Fruit fly (Drosophila melanogaster) whole organism, wandering third instar larva: ENCODE measurements around the gene CG34148.

Experiments
- Abd-B ChIP-seq: fragments of >200 bp; optimal IDR thresholded peaks from 2 replicates; lab custom pipeline; 2017; ENCODE audit warnings: missing biosample characterization, missing genetic modification characterization
- CG32264 ChIP-seq: fragments of 200-800 bp; sonication (Bioruptor generic); optimal IDR thresholded peaks from 2 replicates; lab custom pipeline; 2016; ENCODE audit warnings: missing biosample characterization, missing genetic modification characterization
- CG9705 ChIP-seq: fragments of 200-800 bp; sonication (Bioruptor generic); optimal IDR thresholded peaks from 2 replicates; lab custom pipeline; 2018; ENCODE audit warnings: missing biosample characterization, mild to moderate bottlenecking, missing genetic modification characterization
- CrebA ChIP-seq: fragments of 200-800 bp; sonication (Bioruptor generic); optimal IDR thresholded peaks from 2 replicates; lab custom pipeline; 2016; ENCODE audit warnings: missing biosample characterization, mild to moderate bottlenecking, missing genetic modification characterization, borderline replicate concordance
- Dfd ChIP-seq: fragments of >200 bp; optimal IDR thresholded peaks from 2 replicates; lab custom pipeline; 2017; ENCODE audit warnings: missing biosample characterization, missing genetic modification characterization
- Dif ChIP-seq: fragments of 200-275, 200-300 bp; sonication (Bioruptor generic); optimal IDR thresholded peaks from 2 replicates; lab custom pipeline; 2018; ENCODE audit warnings: missing biosample characterization, missing genetic modification characterization; ENCODE audit not compliant: partially characterized antibody
- HLH106 ChIP-seq: fragments of 200-800 bp; optimal IDR thresholded peaks from 3 replicates; lab custom pipeline; 2019; ENCODE audit warnings: missing biosample characterization, mild to moderate bottlenecking, missing genetic modification characterization, moderate library complexity
- Hnf4 ChIP-seq: fragments of 200-800 bp; sonication (Bioruptor generic); optimal IDR thresholded peaks from 2 replicates; lab custom pipeline; 2016; ENCODE audit warnings: missing biosample characterization, mild to moderate bottlenecking, missing genetic modification characterization
- Hr83 ChIP-seq: fragments of 200-300 bp; sonication (Bioruptor generic); optimal IDR thresholded peaks from 2 replicates; lab custom pipeline; 2016; ENCODE audit warnings: missing biosample characterization, mild to moderate bottlenecking, missing genetic modification characterization, moderate library complexity; ENCODE audit not compliant: poor library complexity, severe bottlenecking
- Jra ChIP-seq: sonication (Bioruptor generic); optimal IDR thresholded peaks from 2 replicates; lab custom pipeline; 2016; ENCODE audit warnings: missing biosample characterization, missing genetic modification characterization
- Mio ChIP-seq: sonication (Bioruptor generic); optimal IDR thresholded peaks from 2 replicates; lab custom pipeline; 2016; ENCODE audit warnings: missing biosample characterization, missing genetic modification characterization
- N ChIP-seq: fragments of >200 bp; optimal IDR thresholded peaks from 2 replicates; lab custom pipeline; 2018; ENCODE audit warnings: missing biosample characterization, missing external identifiers, missing genetic modification characterization
- OdsH ChIP-seq: fragments of 200-800 bp; sonication (Bioruptor generic); optimal IDR thresholded peaks from 2 replicates; lab custom pipeline; 2016; ENCODE audit warnings: missing biosample characterization, mild to moderate bottlenecking, missing genetic modification characterization
- Rel ChIP-seq, 2 experiments: fragments of 200-800 bp; sonication (Bioruptor generic) in 1 of 2; optimal IDR thresholded peaks; 2 replicates in 1 of 2; 3 replicates in 1 of 2; lab custom pipeline; 2016 to 2019; ENCODE audit warnings: mild to moderate bottlenecking in 2 of 2, missing biosample characterization in 2 of 2, missing genetic modification characterization in 2 of 2, moderate library complexity in 1 of 2
- Sp1 ChIP-seq: fragments of 200-800 bp; sonication (Bioruptor generic); optimal IDR thresholded peaks from 3 replicates; lab custom pipeline; 2019; ENCODE audit warnings: missing biosample characterization, mild to moderate bottlenecking, missing genetic modification characterization, moderate library complexity
- Vsx2 ChIP-seq: fragments of 200-300, 225-300 bp; sonication (Bioruptor generic); optimal IDR thresholded peaks from 2 replicates; lab custom pipeline; 2018; ENCODE audit warnings: missing biosample characterization, missing genetic modification characterization; ENCODE audit not compliant: partially characterized antibody
- br ChIP-seq: fragments of 200-800 bp; sonication (Bioruptor generic); optimal IDR thresholded peaks from 2 replicates; lab custom pipeline; 2016; ENCODE audit warnings: missing biosample characterization, missing genetic modification characterization
- brk ChIP-seq: fragments of 200-800 bp; sonication (Bioruptor generic); optimal IDR thresholded peaks from 2 replicates; lab custom pipeline; 2016; ENCODE audit warnings: missing biosample characterization, mild to moderate bottlenecking, missing genetic modification characterization
- dmrt93B ChIP-seq: fragments of 200-800 bp; sonication (Bioruptor generic); optimal IDR thresholded peaks from 2 replicates; lab custom pipeline; 2018; ENCODE audit warnings: missing biosample characterization, mild to moderate bottlenecking, missing genetic modification characterization
- dsf ChIP-seq: sonication (Bioruptor generic); optimal IDR thresholded peaks from 2 replicates; lab custom pipeline; 2016; ENCODE audit warnings: missing biosample characterization, missing genetic modification characterization, borderline replicate concordance
- ey ChIP-seq: fragments of 200-800 bp; sonication (Bioruptor generic); optimal IDR thresholded peaks from 2 replicates; lab custom pipeline; 2016; ENCODE audit warnings: missing biosample characterization, missing genetic modification characterization
- foxo ChIP-seq, 2 experiments: fragments of 200-800 bp; sonication (Bioruptor generic); optimal IDR thresholded peaks; 2 replicates in 1 of 2; 3 replicates in 1 of 2; lab custom pipeline; 2016 to 2017; ENCODE audit warnings: missing biosample characterization in 2 of 2, missing genetic modification characterization in 2 of 2
- fru ChIP-seq: fragments of 200-800 bp; sonication (Bioruptor generic); optimal IDR thresholded peaks from 3 replicates; lab custom pipeline; 2016; ENCODE audit warnings: missing biosample characterization, mild to moderate bottlenecking, missing genetic modification characterization
- h ChIP-seq: fragments of 200-800 bp; sonication (Bioruptor generic); optimal IDR thresholded peaks from 3 replicates; lab custom pipeline; 2016; ENCODE audit warnings: missing biosample characterization, mild to moderate bottlenecking, missing genetic modification characterization
- jim ChIP-seq: fragments of 175-275, 200-325 bp; sonication (Bioruptor generic); optimal IDR thresholded peaks from 2 replicates; lab custom pipeline; 2016; ENCODE audit warnings: missing biosample characterization, mild to moderate bottlenecking, missing genetic modification characterization
- psq ChIP-seq: fragments of 200-800 bp; sonication (Bioruptor generic); optimal IDR thresholded peaks from 3 replicates; lab custom pipeline; 2017; ENCODE audit warnings: missing biosample characterization, mild to moderate bottlenecking, missing genetic modification characterization, moderate library complexity
- sage ChIP-seq: fragments of 200-800 bp; sonication (Bioruptor generic); optimal IDR thresholded peaks from 2 replicates; lab custom pipeline; 2016; ENCODE audit warnings: missing biosample characterization, mild to moderate bottlenecking, missing genetic modification characterization
- sv ChIP-seq: fragments of 200-800 bp; sonication (Bioruptor generic); optimal IDR thresholded peaks from 3 replicates; lab custom pipeline; 2016; ENCODE audit warnings: missing biosample characterization, missing genetic modification characterization
- usp ChIP-seq: fragments of >200 bp; optimal IDR thresholded peaks from 2 replicates; lab custom pipeline; 2017; ENCODE audit warnings: missing biosample characterization, missing genetic modification characterization
- woc ChIP-seq: sonication (Bioruptor generic); optimal IDR thresholded peaks from 2 replicates; lab custom pipeline; 2016; ENCODE audit warnings: missing biosample characterization, mild to moderate bottlenecking, missing genetic modification characterization

CG34148 gene

DNA sequence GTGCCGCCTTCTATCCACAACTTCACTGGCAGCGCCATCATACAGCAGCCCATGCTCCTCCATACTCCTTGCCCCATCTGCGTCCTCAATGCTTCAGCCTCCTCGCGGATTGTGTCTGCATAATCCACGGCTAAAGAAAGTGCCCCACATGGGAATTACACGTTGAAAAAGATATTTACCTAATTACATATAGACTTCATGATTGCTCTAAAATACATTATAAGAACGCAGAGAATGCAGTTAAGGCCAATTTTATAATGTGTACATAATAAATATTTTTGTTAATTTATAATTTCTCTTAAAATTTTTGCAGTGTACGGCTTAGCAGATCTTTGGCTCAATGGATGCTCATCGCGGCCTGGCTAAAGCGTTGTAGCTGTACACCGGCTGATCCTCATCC is 27.1 kb upstream of the CG34148 start (continued):
- peak; percentile 78 for TF ChIP-seq OdsH (GFP tag; lab: Kevin White, UChicago)
- TF ChIP-seq br (GFP tag; lab: Kevin White, UChicago): peak; percentile 27
- TF ChIP-seq Vsx2 (GFP tag; lab: Kevin White, UChicago): no peak
- TF ChIP-seq Hr83 (GFP tag; lab: Kevin White, UChicago): no peak
- peak; percentile 79 for TF ChIP-seq h (GFP tag; lab: Kevin White, UChicago)
- peak; percentile 29 for TF ChIP-seq sage (GFP tag; lab: Kevin White, UChicago)
- no peak for TF ChIP-seq sv (GFP tag; lab: Kevin White, UChicago)
- TF ChIP-seq CrebA (GFP tag; lab: Kevin White, UChicago): no peak
- TF ChIP-seq Abd-B: no peak
- TF ChIP-seq HLH106 (tag; lab: Kevin White, UChicago): peak; percentile 78
- TF ChIP-seq, all 38 proteins: peak for 16

dm6 chr3R:21904345-21904744 is 25.9 kb upstream of the CG34148 start:
- TF ChIP-seq Vsx2 (GFP tag; lab: Kevin White, UChicago) (no peak), fru (peak; percentile 31), psq (GFP tag; lab: Kevin White, UChicago) (peak; percentile 16), Dif (GFP tag; lab: Kevin White, UChicago) (no peak), dmrt93B (GFP tag; lab: Kevin White, UChicago) (peak; percentile 13), Hr83 (GFP tag; lab: Kevin White, UChicago) (no peak), jim (GFP tag; lab: Kevin White, UChicago) (no peak), HLH106 (tag; lab: Kevin White, UChicago) (peak; percentile 36), ey (no peak)

DNA sequence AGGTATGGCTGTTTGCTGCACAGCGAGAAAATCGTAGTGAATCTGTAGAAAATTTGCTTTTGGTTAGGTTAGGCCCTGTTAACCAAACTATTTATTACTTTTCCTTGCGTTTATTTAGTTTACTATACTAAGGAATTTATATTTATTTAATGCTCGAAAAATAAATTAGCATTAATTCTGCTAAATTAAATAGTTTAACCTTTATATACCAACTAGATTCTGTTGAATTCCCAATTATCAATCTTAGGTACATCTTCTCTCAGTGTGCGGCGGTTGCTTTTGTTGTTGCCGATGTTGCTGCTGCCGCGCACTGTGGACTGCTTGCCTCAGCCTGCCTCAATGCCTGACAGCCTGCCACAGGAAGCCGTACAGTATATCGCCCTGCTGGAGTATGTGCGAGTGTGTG is 20.7 kb upstream of the CG34148 start:
- TF ChIP-seq h (GFP tag; lab: Kevin White, UChicago): peak; percentile 28
- TF ChIP-seq CG32264 (GFP tag; lab: Kevin White, UChicago): no peak
- no peak for TF ChIP-seq jim (GFP tag; lab: Kevin White, UChicago)
- TF ChIP-seq CG9705 (GFP tag; lab: Kevin White, UChicago): peak; percentile 2
- peak; percentile 15 for TF ChIP-seq br (GFP tag; lab: Kevin White, UChicago)
- TF ChIP-seq OdsH (GFP tag; lab: Kevin White, UChicago): peak; percentile 35
- TF ChIP-seq CrebA (GFP tag; lab: Kevin White, UChicago): no peak
- TF ChIP-seq psq (GFP tag; lab: Kevin White, UChicago): peak; percentile 15
- peak; percentile 19 for TF ChIP-seq woc
- TF ChIP-seq sage (GFP tag; lab: Kevin White, UChicago): no peak
- peak; percentile 77 for TF ChIP-seq Dfd
- TF ChIP-seq Sp1 (GFP tag; lab: Kevin White, UChicago): peak; percentile 41
- no peak for TF ChIP-seq usp (GFP tag; lab: Kevin White, UChicago)
- peak; percentile 21 for TF ChIP-seq ey
- TF ChIP-seq Abd-B: no peak
- peak in 1 of 2 experiments; percentile 59 for TF ChIP-seq foxo (GFP tag; optimal IDR thresholded peaks at IDR 0.05; lab: Kevin White, UChicago)
- no peak for TF ChIP-seq Hnf4
- TF ChIP-seq HLH106 (tag; lab: Kevin White, UChicago): peak; percentile 71
- TF ChIP-seq Hr83 (GFP tag; lab: Kevin White, UChicago): no peak
- peak; percentile 45 for TF ChIP-seq dmrt93B (GFP tag; lab: Kevin White, UChicago)
- TF ChIP-seq brk (GFP tag; lab: Kevin White, UChicago): no peak
- no peak for TF ChIP-seq Mio (GFP tag; lab: Kevin White, UChicago)
- no peak for TF ChIP-seq N (GFP tag; lab: Kevin White, UChicago)
- TF ChIP-seq fru: peak; percentile 69
- no peak for TF ChIP-seq dsf (GFP tag; lab: Kevin White, UChicago)
- TF ChIP-seq Jra (GFP tag; lab: Kevin White, UChicago): no peak
- TF ChIP-seq, all 38 proteins: peak for 13

DNA sequence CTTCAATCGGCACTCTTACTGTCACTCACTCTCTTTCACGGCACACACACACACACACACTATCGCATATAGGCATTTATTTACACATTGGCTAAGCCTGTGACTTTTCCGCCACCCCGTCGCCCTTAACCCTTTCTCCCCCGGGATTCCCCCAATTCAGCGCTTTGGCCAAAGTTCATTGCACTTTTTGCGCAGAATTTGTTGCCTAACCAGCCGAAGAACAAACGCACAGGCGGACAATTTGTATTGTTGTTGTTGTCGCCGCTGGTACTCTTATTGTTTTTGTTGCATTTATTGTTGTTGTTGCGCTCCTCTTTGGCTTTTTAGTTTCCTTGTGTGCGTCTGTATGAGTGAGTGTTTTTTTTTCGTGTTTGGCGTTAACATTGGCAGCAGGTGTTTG is 20.3 kb upstream of the CG34148 start:
- TF ChIP-seq foxo (GFP tag; optimal IDR thresholded peaks at IDR 0.05; lab: Kevin White, UChicago) (no peak), Rel (GFP tag; optimal IDR thresholded peaks at IDR 0.05; lab: Kevin White, UChicago) (no peak), Rel (tag; optimal IDR thresholded peaks at IDR 0.05; lab: Kevin White, UChicago) (peak; percentile 89)
